Worm (Caenorhabditis elegans) whole organism, L3 larva: ENCODE measurements around the gene clec-118.
A peak's percentile ranks its signal among the peaks of the same experiment; 100 is the strongest.

Experiments
- R02D3.7 ChIP-seq: fragments of 150-350 bp; optimal IDR thresholded peaks from 2 replicates; lab custom pipeline; 2014; ENCODE audit warnings: missing biosample characterization, missing genetic modification characterization
- ZK546.5 ChIP-seq: sonication (generic microtip); optimal IDR thresholded peaks from 2 replicates; lab custom pipeline; 2017; ENCODE audit warnings: missing biosample characterization, missing genetic modification characterization
- aly-2 ChIP-seq: fragments of 150-350 bp; optimal IDR thresholded peaks from 2 replicates; lab custom pipeline; 2014; ENCODE audit warnings: missing biosample characterization, missing genetic modification characterization
- ama-1 ChIP-seq: fragments of 150-350 bp; optimal IDR thresholded peaks from 2 replicates; lab custom pipeline; 2018
- ceh-28 ChIP-seq: fragments of 150-350 bp; optimal IDR thresholded peaks from 2 replicates; lab custom pipeline; 2014; ENCODE audit warnings: missing biosample characterization, missing genetic modification reagents, missing genetic modification characterization
- ceh-82 ChIP-seq: fragments of 150-350 bp; optimal IDR thresholded peaks from 2 replicates; lab custom pipeline; 2014; ENCODE audit warnings: missing biosample characterization, missing genetic modification characterization
- egl-27 ChIP-seq: sonication (generic microtip); optimal IDR thresholded peaks from 4 replicates; lab custom pipeline; 2017; ENCODE audit warnings: missing biosample characterization, missing genetic modification reagents, missing genetic modification characterization
- elt-2 ChIP-seq: sonication (generic microtip); optimal IDR thresholded peaks from 2 replicates; lab custom pipeline; 2016; ENCODE audit warnings: missing genetic modification reagents, mild to moderate bottlenecking, missing genetic modification characterization, missing compliant biosample characterization
- elt-3 ChIP-seq, 3 experiments: fragments of 150-350 bp in 1 of 3; sonication (generic microtip) in 2 of 3; optimal IDR thresholded peaks; 2 replicates in 2 of 3; 4 replicates in 1 of 3; lab custom pipeline; 2014 to 2017; ENCODE audit warnings: missing biosample characterization in 3 of 3, missing genetic modification characterization in 3 of 3
- eor-1 ChIP-seq, 2 experiments: fragments of 150-350 bp; optimal IDR thresholded peaks; 2 replicates each; lab custom pipeline; 2014 to 2018; ENCODE audit warnings: missing biosample characterization in 2 of 2, missing genetic modification characterization in 2 of 2
- fkh-10 ChIP-seq: sonication (generic microtip); optimal IDR thresholded peaks from 2 replicates; lab custom pipeline; 2017; ENCODE audit warnings: missing biosample characterization, missing genetic modification reagents, missing genetic modification characterization
- fkh-2 ChIP-seq: fragments of 150-350 bp; optimal IDR thresholded peaks from 2 replicates; lab custom pipeline; 2014; ENCODE audit warnings: missing biosample characterization, missing genetic modification reagents, missing genetic modification characterization
- fos-1 ChIP-seq: fragments of 150-350 bp; optimal IDR thresholded peaks from 2 replicates; lab custom pipeline; 2014; ENCODE audit warnings: missing biosample characterization, missing genetic modification characterization
- hmg-11 ChIP-seq: sonication (generic microtip); optimal IDR thresholded peaks from 2 replicates; lab custom pipeline; 2016; ENCODE audit warnings: missing genetic modification characterization, missing compliant biosample characterization
- jun-1 ChIP-seq: fragments of 150-350 bp; optimal IDR thresholded peaks from 2 replicates; lab custom pipeline; 2014; ENCODE audit warnings: missing biosample characterization, missing genetic modification reagents, missing genetic modification characterization
- lin-15B ChIP-seq: fragments of 150-350 bp; optimal IDR thresholded peaks from 2 replicates; lab custom pipeline; 2014; ENCODE audit warnings: missing biosample characterization, missing genetic modification characterization
- lin-39 ChIP-seq: fragments of 150-350 bp; optimal IDR thresholded peaks from 2 replicates; lab custom pipeline; 2018; ENCODE audit warnings: missing biosample characterization, missing genetic modification reagents, missing genetic modification characterization
- lsy-12 ChIP-seq: sonication (generic microtip); optimal IDR thresholded peaks from 2 replicates; lab custom pipeline; 2016; ENCODE audit warnings: mild to moderate bottlenecking, missing genetic modification characterization, missing compliant biosample characterization
- mdl-1 ChIP-seq: fragments of 150-350 bp; optimal IDR thresholded peaks from 2 replicates; lab custom pipeline; 2014; ENCODE audit warnings: missing biosample characterization, missing genetic modification characterization
- mml-1 ChIP-seq: fragments of 150-350 bp; sonication (generic microtip); optimal IDR thresholded peaks from 3 replicates; lab custom pipeline; 2014; ENCODE audit warnings: missing biosample characterization, missing genetic modification characterization
- nfya-1 ChIP-seq: sonication (generic microtip); optimal IDR thresholded peaks from 2 replicates; lab custom pipeline; 2017; ENCODE audit warnings: missing genetic modification characterization, mild to moderate bottlenecking, missing compliant biosample characterization, antibody characterized with exemption, moderate library complexity; ENCODE audit not compliant: insufficient read depth
- nhr-11 ChIP-seq: fragments of 150-350 bp; optimal IDR thresholded peaks from 2 replicates; lab custom pipeline; 2014; ENCODE audit warnings: missing biosample characterization, missing genetic modification characterization
- nhr-23 ChIP-seq: fragments of 150-350 bp; optimal IDR thresholded peaks from 2 replicates; lab custom pipeline; 2014; ENCODE audit warnings: missing biosample characterization, missing genetic modification reagents, missing genetic modification characterization
- nhr-237 ChIP-seq: fragments of 150-350 bp; optimal IDR thresholded peaks from 2 replicates; lab custom pipeline; 2014; ENCODE audit warnings: missing biosample characterization, missing genetic modification characterization
- nhr-25 ChIP-seq: sonication (generic microtip); optimal IDR thresholded peaks from 2 replicates; lab custom pipeline; 2017; ENCODE audit warnings: missing biosample characterization, missing genetic modification characterization
- nhr-28 ChIP-seq: fragments of 150-350 bp; optimal IDR thresholded peaks from 2 replicates; lab custom pipeline; 2014; ENCODE audit warnings: missing biosample characterization, missing genetic modification characterization
- nhr-43 ChIP-seq: sonication (generic microtip); optimal IDR thresholded peaks from 2 replicates; lab custom pipeline; 2016; ENCODE audit warnings: mild to moderate bottlenecking, missing genetic modification characterization, missing compliant biosample characterization; ENCODE audit not compliant: poor library complexity, severe bottlenecking
- nhr-77 ChIP-seq: fragments of 150-350 bp; optimal IDR thresholded peaks from 2 replicates; lab custom pipeline; 2014; ENCODE audit warnings: missing biosample characterization, missing genetic modification characterization
- pqm-1 ChIP-seq: fragments of 150-350 bp; optimal IDR thresholded peaks from 2 replicates; lab custom pipeline; 2017; ENCODE audit warnings: missing biosample characterization, missing genetic modification characterization, inconsistent platforms
- sea-2 ChIP-seq: fragments of 150-350 bp; sonication (generic microtip); optimal IDR thresholded peaks from 4 replicates; lab custom pipeline; 2014; ENCODE audit warnings: missing biosample characterization, missing genetic modification reagents, missing genetic modification characterization
- skn-1 ChIP-seq: fragments of 150-350 bp; optimal IDR thresholded peaks from 2 replicates; lab custom pipeline; 2014; ENCODE audit warnings: missing biosample characterization, missing genetic modification characterization
- snpc-4 ChIP-seq: fragments of 150-350 bp; optimal IDR thresholded peaks from 2 replicates; lab custom pipeline; 2014; ENCODE audit warnings: missing biosample characterization, missing genetic modification characterization
- tbx-2 ChIP-seq: sonication (generic microtip); optimal IDR thresholded peaks from 2 replicates; lab custom pipeline; 2016; ENCODE audit warnings: mild to moderate bottlenecking, missing genetic modification characterization, missing compliant biosample characterization
- unc-62 ChIP-seq: fragments of 150-350 bp; sonication (generic microtip); optimal IDR thresholded peaks from 4 replicates; lab custom pipeline; 2014; ENCODE audit warnings: missing biosample characterization, missing genetic modification reagents, missing genetic modification characterization
- ztf-11 ChIP-seq: fragments of 150-350 bp; optimal IDR thresholded peaks from 2 replicates; lab custom pipeline; 2014; ENCODE audit warnings: missing biosample characterization, missing genetic modification characterization

The clec-118 gene

DNA sequence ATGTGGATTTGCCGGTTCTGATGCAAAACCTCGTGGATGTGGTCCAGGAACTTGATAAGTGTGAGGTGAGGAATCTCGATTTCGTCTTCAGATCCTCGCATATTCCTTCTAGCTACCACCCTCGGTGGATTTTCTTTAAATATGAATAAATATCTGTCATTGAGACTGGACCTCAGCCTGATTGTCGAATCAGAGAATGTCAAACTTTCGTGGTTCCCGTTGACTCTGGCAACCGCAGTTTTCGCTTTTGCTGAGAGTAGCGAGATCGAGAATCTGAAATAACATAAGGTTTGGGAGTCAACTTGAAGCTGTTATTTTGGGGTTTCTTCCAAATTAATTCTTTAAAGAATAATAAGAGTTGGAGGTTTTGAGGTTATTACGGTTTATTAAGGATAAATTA is 29.6 kb downstream of the clec-118 start, which contains the start of gene fbxb-14:
fbxb-14 (minus strand) TSS at position 101 of the 400 bp plus-strand sequence.
- TF ChIP-seq pqm-1 = no peak
- TF ChIP-seq nhr-11 = no peak
- no peak for TF ChIP-seq nhr-23 (tag; lab: Kevin White, UChicago)
- TF ChIP-seq nhr-43 (tag; lab: Kevin White, UChicago) = no peak
- TF ChIP-seq jun-1 (tag; lab: Kevin White, UChicago) = no peak
- TF ChIP-seq ceh-82 (tag; lab: Kevin White, UChicago) = no peak
- TF ChIP-seq nhr-237 (tag; lab: Kevin White, UChicago) = no peak

- TF ChIP-seq ztf-11 (no peak), nhr-77 (tag; lab: Kevin White, UChicago) (no peak), skn-1 (tag; lab: Kevin White, UChicago) (no peak), nhr-28 (tag; lab: Kevin White, UChicago) (no peak), elt-2 (tag; lab: Kevin White, UChicago) (no peak), nhr-237 (tag; lab: Kevin White, UChicago) (no peak), nhr-11 (no peak), fkh-10 (GFP tag; lab: Kevin White, UChicago) (no peak), jun-1 (tag; lab: Kevin White, UChicago) (no peak), ceh-28 (tag; lab: Kevin White, UChicago) (no peak), mml-1 (tag; lab: Kevin White, UChicago) (no peak), fos-1 (tag; lab: Kevin White, UChicago) (no peak), unc-62 (GFP tag; lab: Kevin White, UChicago) (no peak), nfya-1 (no peak), eor-1 (tag; optimal IDR thresholded peaks at IDR 0.05; lab: Kevin White, UChicago) (no peak), lsy-12 (tag; lab: Kevin White, UChicago) (no peak), elt-3 (tag; optimal IDR thresholded peaks at IDR 0.05; lab: Kevin White, UChicago) (no peak), ama-1 (no peak), egl-27 (tag; lab: Kevin White, UChicago) (no peak)
These were observed 30.3 kb downstream of the clec-118 start for ce11 chrII:581983-582382.

ce11 chrII:580189-580643 is 32.0 kb downstream of the clec-118 start, which contains the start of the genes cdc-37 and W08F4.3:
TSS of gene cdc-37 (minus strand) at chrII:580593.
TSS of gene W08F4.3 (plus strand) at chrII:580602.
- TF ChIP-seq hmg-11 (tag; lab: Kevin White, UChicago) = peak; percentile 44
- no peak for TF ChIP-seq R02D3.7 (tag; lab: Kevin White, UChicago)
- no peak for TF ChIP-seq snpc-4
- TF ChIP-seq nfya-1 = no peak
- no peak for TF ChIP-seq nhr-28 (tag; lab: Kevin White, UChicago)
- TF ChIP-seq lin-15B (tag; lab: Kevin White, UChicago) = peak; percentile 16
- TF ChIP-seq ama-1 = no peak
- no peak for TF ChIP-seq aly-2
- TF ChIP-seq fos-1 (tag; lab: Kevin White, UChicago) = no peak
- no peak for TF ChIP-seq nhr-25 (tag; lab: Kevin White, UChicago)
- no peak for TF ChIP-seq mml-1 (tag; lab: Kevin White, UChicago)
- TF ChIP-seq lin-39 (tag; lab: Kevin White, UChicago) = no peak
- TF ChIP-seq, all 47 proteins: peak for 2

ce11 chrII:578803-579202 is 33.5 kb downstream of the clec-118 start:
- TF ChIP-seq aly-2 (no peak), nhr-237 (tag; lab: Kevin White, UChicago) (no peak), snpc-4 (no peak), mdl-1 (tag; lab: Kevin White, UChicago) (no peak), sea-2 (no peak), ZK546.5 (tag; lab: Kevin White, UChicago) (no peak), ama-1 (no peak)

DNA sequence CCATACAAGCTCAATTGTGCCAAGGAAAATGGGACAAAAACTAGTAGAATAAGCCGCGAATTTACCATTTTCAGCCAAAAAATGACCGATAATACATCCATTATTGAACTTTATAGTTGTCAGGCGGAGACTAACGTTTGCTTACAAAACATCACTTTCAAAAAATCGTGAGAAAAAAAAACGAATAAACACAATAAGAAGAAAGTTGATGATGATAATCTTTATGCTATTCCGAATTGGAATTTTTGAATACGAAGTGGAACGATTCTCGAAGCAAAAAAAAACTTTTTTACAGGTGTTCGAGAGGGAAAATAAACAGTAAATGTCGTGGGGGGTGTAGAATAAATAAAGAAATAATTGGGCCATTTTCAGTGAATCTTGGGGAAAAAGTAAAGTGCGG is 34.6 kb downstream of the clec-118 start, which contains the start of gene W08F4.7:
W08F4.7 (minus strand) TSS at position 101 of the 400 bp plus-strand sequence.
- TF ChIP-seq ZK546.5 (tag; lab: Kevin White, UChicago) = no peak
- TF ChIP-seq elt-3 (tag; optimal IDR thresholded peaks at IDR 0.05; lab: Kevin White, UChicago) = no peak
- no peak for TF ChIP-seq eor-1 (tag; optimal IDR thresholded peaks at IDR 0.05; lab: Kevin White, UChicago)
- no peak for TF ChIP-seq aly-2
- no peak for TF ChIP-seq nhr-11
- no peak for TF ChIP-seq nhr-25 (tag; lab: Kevin White, UChicago)
- TF ChIP-seq fkh-2 = no peak
- no peak for TF ChIP-seq nhr-28 (tag; lab: Kevin White, UChicago)
- no peak for TF ChIP-seq mdl-1 (tag; lab: Kevin White, UChicago)
- TF ChIP-seq ceh-28 (tag; lab: Kevin White, UChicago) = no peak
- TF ChIP-seq tbx-2 (tag; lab: Kevin White, UChicago) = no peak
